Worm (Caenorhabditis elegans): ENCODE data around the gene Y67A10A.7.
"Not testable (repeated sequence)": the region's sequence is repeated elsewhere in the genome, so short reads cannot be mapped to it uniquely, and the experiment has no call there.

- not testable (repeated sequence) for TF ChIP-seq him-1, W03F9.2 (tag; optimal IDR thresholded peaks at IDR 0.05)
These were observed at the start of gene Y67A10A.7 for ce11 chrIV:14373814-14374213.
